Worm (Caenorhabditis elegans) whole organism, mixed stage, embryonic: ENCODE results near the gene F47D2.11.

Experiments
- M03D4.4 ChIP-seq: sonication (generic microtip); optimal IDR thresholded peaks from 2 replicates; lab custom pipeline; 2017; ENCODE audit warnings: mild to moderate bottlenecking, missing genetic modification characterization, missing compliant biosample characterization
- bed-3 ChIP-seq: fragments of 200-800 bp; sonication (Bioruptor generic); optimal IDR thresholded peaks from 3 replicates; lab custom pipeline; 2018; ENCODE audit warnings: mild to moderate bottlenecking, missing genetic modification characterization, moderate library complexity, missing compliant biosample characterization
- blmp-1 ChIP-seq: fragments of 150-350 bp; optimal IDR thresholded peaks from 2 replicates; lab custom pipeline; 2014; ENCODE audit warnings: missing biosample characterization, missing genetic modification characterization
- ceh-39 ChIP-seq: fragments of 150-350 bp; optimal IDR thresholded peaks from 2 replicates; lab custom pipeline; 2014; ENCODE audit warnings: missing biosample characterization, missing genetic modification characterization
- ceh-43 ChIP-seq: fragments of 200-800 bp; sonication (Bioruptor generic); optimal IDR thresholded peaks from 2 replicates; lab custom pipeline; 2018; ENCODE audit warnings: mild to moderate bottlenecking, missing genetic modification characterization, moderate library complexity, missing compliant biosample characterization
- ceh-83 ChIP-seq: fragments of 200-800 bp; sonication (Bioruptor generic); optimal IDR thresholded peaks from 2 replicates; lab custom pipeline; 2018; ENCODE audit warnings: mild to moderate bottlenecking, missing genetic modification characterization, missing compliant biosample characterization
- ces-1 ChIP-seq: fragments of 150-350 bp; optimal IDR thresholded peaks from 2 replicates; lab custom pipeline; 2014; ENCODE audit warnings: missing biosample characterization, missing genetic modification reagents, missing genetic modification characterization
- drap-1 ChIP-seq: fragments of 200-800 bp; sonication (Bioruptor generic); optimal IDR thresholded peaks from 3 replicates; lab custom pipeline; 2018; ENCODE audit warnings: mild to moderate bottlenecking, missing genetic modification characterization, missing compliant biosample characterization
- elt-1 ChIP-seq: sonication (generic microtip); optimal IDR thresholded peaks from 2 replicates; lab custom pipeline; 2017; ENCODE audit warnings: missing genetic modification characterization, mild to moderate bottlenecking, missing compliant biosample characterization, antibody characterized with exemption, moderate library complexity, borderline replicate concordance; ENCODE audit not compliant: insufficient read depth
- elt-3 ChIP-seq: fragments of 150-350 bp; optimal IDR thresholded peaks from 2 replicates; lab custom pipeline; 2014; ENCODE audit warnings: missing biosample characterization, missing genetic modification characterization
- flh-1 ChIP-seq: fragments of 200-800 bp; sonication (Bioruptor generic); optimal IDR thresholded peaks from 2 replicates; lab custom pipeline; 2018; ENCODE audit warnings: mild to moderate bottlenecking, missing genetic modification characterization, moderate library complexity, missing compliant biosample characterization
- ham-2 ChIP-seq: fragments of 200-800 bp; sonication (Bioruptor generic); optimal IDR thresholded peaks from 2 replicates; lab custom pipeline; 2018; ENCODE audit warnings: mild to moderate bottlenecking, missing genetic modification characterization, missing compliant biosample characterization
- hlh-1 ChIP-seq: fragments of 150-350 bp; optimal IDR thresholded peaks from 2 replicates; lab custom pipeline; 2014; ENCODE audit warnings: missing biosample characterization, missing genetic modification reagents, missing genetic modification characterization
- lin-32 ChIP-seq: fragments of 200-800 bp; sonication (Bioruptor generic); optimal IDR thresholded peaks from 2 replicates; lab custom pipeline; 2018; ENCODE audit warnings: mild to moderate bottlenecking, missing genetic modification characterization, missing compliant biosample characterization
- lsy-2 ChIP-seq: fragments of 150-350 bp; optimal IDR thresholded peaks from 2 replicates; lab custom pipeline; 2014; ENCODE audit warnings: missing biosample characterization, missing genetic modification characterization
- mab-5 ChIP-seq: fragments of 150-350 bp; optimal IDR thresholded peaks from 2 replicates; lab custom pipeline; 2014; ENCODE audit warnings: missing biosample characterization, missing genetic modification characterization
- mep-1 ChIP-seq: fragments of 150-350 bp; optimal IDR thresholded peaks from 2 replicates; lab custom pipeline; 2017; ENCODE audit warnings: missing biosample characterization, missing genetic modification reagents, missing genetic modification characterization, inconsistent platforms
- mls-2 ChIP-seq: sonication (generic microtip); optimal IDR thresholded peaks from 2 replicates; lab custom pipeline; 2016; ENCODE audit warnings: mild to moderate bottlenecking, missing genetic modification characterization, moderate library complexity, missing compliant biosample characterization
- nhr-2 ChIP-seq: fragments of 150-350 bp; optimal IDR thresholded peaks from 2 replicates; lab custom pipeline; 2014; ENCODE audit warnings: missing biosample characterization, missing genetic modification characterization
- nhr-28 ChIP-seq: fragments of 150-350 bp; optimal IDR thresholded peaks from 2 replicates; lab custom pipeline; 2014; ENCODE audit warnings: missing biosample characterization, missing genetic modification characterization
- pha-4 ChIP-seq: fragments of 150-350 bp; optimal IDR thresholded peaks from 2 replicates; lab custom pipeline; 2018; ENCODE audit warnings: missing biosample characterization, missing genetic modification reagents, missing genetic modification characterization
- sem-2 ChIP-seq: fragments of 200-800 bp; sonication (Bioruptor generic); optimal IDR thresholded peaks from 2 replicates; lab custom pipeline; 2018; ENCODE audit warnings: mild to moderate bottlenecking, missing genetic modification characterization, missing compliant biosample characterization
- snpc-4 ChIP-seq: fragments of 150-350 bp; optimal IDR thresholded peaks from 2 replicates; lab custom pipeline; 2014; ENCODE audit warnings: missing biosample characterization, missing genetic modification characterization
- sptf-1 ChIP-seq: sonication (generic microtip); optimal IDR thresholded peaks from 2 replicates; lab custom pipeline; 2017; ENCODE audit warnings: mild to moderate bottlenecking, missing genetic modification characterization, moderate library complexity, missing compliant biosample characterization
- tbx-8 ChIP-seq: fragments of 200-800 bp; sonication (Bioruptor generic); optimal IDR thresholded peaks from 2 replicates; lab custom pipeline; 2018; ENCODE audit warnings: mild to moderate bottlenecking, missing genetic modification characterization, moderate library complexity, missing compliant biosample characterization
- unc-120 ChIP-seq: sonication (generic microtip); optimal IDR thresholded peaks from 2 replicates; lab custom pipeline; 2017; ENCODE audit warnings: missing genetic modification characterization, missing compliant biosample characterization; ENCODE audit not compliant: poor library complexity, severe bottlenecking
- zip-8 ChIP-seq: fragments of 150-350 bp; optimal IDR thresholded peaks from 2 replicates; lab custom pipeline; 2014; ENCODE audit warnings: missing biosample characterization, missing genetic modification characterization
- ztf-11 ChIP-seq: fragments of 150-350 bp; optimal IDR thresholded peaks from 2 replicates; lab custom pipeline; 2014; ENCODE audit warnings: missing biosample characterization, missing genetic modification characterization

F47D2.11 gene

DNA sequence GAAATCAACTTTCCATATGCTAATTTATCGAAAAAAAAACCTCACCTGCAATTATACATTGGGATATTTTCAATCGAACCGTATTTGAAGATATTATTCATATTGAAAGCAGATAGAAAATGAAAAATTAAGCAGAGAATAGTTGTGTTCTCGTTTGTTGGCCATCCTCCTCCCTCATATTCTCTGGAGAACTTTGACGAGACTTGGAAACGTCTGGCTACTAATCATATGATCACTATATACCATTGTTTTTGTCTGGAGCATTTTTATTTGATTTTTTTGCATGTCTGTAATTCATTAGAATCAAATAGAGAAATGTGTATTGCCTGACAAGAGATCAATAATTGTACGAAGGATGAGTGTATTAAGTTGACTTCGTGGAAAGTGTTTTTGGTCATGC lies 31.3 kb downstream of the F47D2.11 start, which contains the start of gene srt-35:
Gene srt-35, minus strand, starts transcription at position 101 of the 400 bp plus-strand sequence.
- TF ChIP-seq ham-2 (GFP tag; lab: Kevin White, UChicago) (no peak), ceh-83 (GFP tag; lab: Kevin White, UChicago) (no peak)

- TF ChIP-seq hlh-1 (tag; lab: Kevin White, UChicago) (no peak), mls-2 (tag; lab: Kevin White, UChicago) (no peak), lin-32 (GFP tag; lab: Kevin White, UChicago) (no peak), elt-1 (no peak), elt-3 (tag; lab: Kevin White, UChicago) (no peak), zip-8 (tag; lab: Kevin White, UChicago) (no peak), nhr-2 (tag; lab: Kevin White, UChicago) (no peak), mab-5 (tag; lab: Kevin White, UChicago) (no peak), lsy-2 (tag; lab: Kevin White, UChicago) (no peak), bed-3 (GFP tag; lab: Kevin White, UChicago) (no peak), flh-1 (GFP tag; lab: Kevin White, UChicago) (no peak), drap-1 (GFP tag; lab: Kevin White, UChicago) (no peak), blmp-1 (tag; lab: Kevin White, UChicago) (no peak)
Measured at ce11 chrV:4261385-4261784, 34.4 kb downstream of the F47D2.11 start.

DNA sequence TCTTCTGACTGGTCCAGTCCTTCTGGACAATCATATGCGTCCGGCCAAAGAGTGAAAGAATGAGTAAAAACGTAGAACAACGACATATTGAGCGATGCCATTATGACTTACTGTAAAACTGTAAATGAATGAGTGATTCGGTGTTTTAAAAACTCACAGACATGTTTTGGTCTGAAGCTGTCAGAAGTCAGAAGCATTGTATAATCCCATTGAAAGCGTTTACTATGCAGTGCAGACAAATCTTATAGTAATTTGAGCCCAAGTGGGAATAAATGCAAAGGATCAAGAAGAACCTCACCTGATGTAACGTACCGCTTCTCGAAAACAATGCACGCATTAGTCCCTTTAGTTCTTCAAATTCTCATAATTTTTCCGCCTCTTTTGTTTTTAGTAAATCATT lies 35.7 kb downstream of the F47D2.11 start, which contains the start of gene srt-3:
Gene srt-3, minus strand, starts transcription at position 101 of the 400 bp plus-strand sequence.
- TF ChIP-seq unc-120 (tag; lab: Kevin White, UChicago), result no peak

DNA sequence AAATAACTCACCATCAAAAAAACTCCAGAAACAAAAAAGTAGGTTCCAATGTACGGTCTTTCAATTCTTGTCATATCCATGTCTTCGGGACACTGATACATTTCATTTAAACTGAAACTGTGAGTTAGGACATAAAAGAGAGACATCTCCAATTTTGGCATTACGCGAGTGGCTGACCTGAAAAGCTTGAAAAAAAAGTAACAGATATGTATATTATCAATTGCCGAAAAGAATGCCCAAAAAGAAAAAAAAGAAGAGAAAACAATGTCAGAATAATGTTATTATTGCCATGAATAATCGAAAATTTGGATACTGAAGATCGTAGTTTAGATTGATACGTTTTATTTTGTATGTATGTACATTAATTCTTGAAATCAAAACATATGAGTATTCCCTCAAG lies 39.3 kb downstream of the F47D2.11 start, which contains the start of gene srt-14:
Gene srt-14, minus strand, starts transcription at position 101 of the 400 bp plus-strand sequence.
- TF ChIP-seq zip-8 (tag; lab: Kevin White, UChicago), result no peak
- no peak for TF ChIP-seq mep-1 (tag; lab: Kevin White, UChicago)
- TF ChIP-seq drap-1 (GFP tag; lab: Kevin White, UChicago), result no peak
- TF ChIP-seq sem-2, result no peak
- TF ChIP-seq flh-1 (GFP tag; lab: Kevin White, UChicago), result no peak
- no peak for TF ChIP-seq unc-120 (tag; lab: Kevin White, UChicago)
- TF ChIP-seq snpc-4 (tag; lab: Kevin White, UChicago), result no peak
- TF ChIP-seq pha-4 (tag; lab: Kevin White, UChicago), result no peak
- TF ChIP-seq ceh-39, result no peak
- TF ChIP-seq tbx-8, result no peak
- no peak for TF ChIP-seq ztf-11 (tag; lab: Kevin White, UChicago)
- no peak for TF ChIP-seq mls-2 (tag; lab: Kevin White, UChicago)
- TF ChIP-seq ceh-83 (GFP tag; lab: Kevin White, UChicago), result no peak
- no peak for TF ChIP-seq sptf-1 (tag; lab: Kevin White, UChicago)
- TF ChIP-seq nhr-28 (tag; lab: Kevin White, UChicago), result no peak

ce11 chrV:4250047-4250446 lies 45.8 kb downstream of the F47D2.11 start, which contains the start of gene srt-13:
Gene srt-13, minus strand, starts transcription at chrV:4250147.
- TF ChIP-seq lin-32 (GFP tag; lab: Kevin White, UChicago) (no peak), M03D4.4 (tag; lab: Kevin White, UChicago) (no peak)

DNA sequence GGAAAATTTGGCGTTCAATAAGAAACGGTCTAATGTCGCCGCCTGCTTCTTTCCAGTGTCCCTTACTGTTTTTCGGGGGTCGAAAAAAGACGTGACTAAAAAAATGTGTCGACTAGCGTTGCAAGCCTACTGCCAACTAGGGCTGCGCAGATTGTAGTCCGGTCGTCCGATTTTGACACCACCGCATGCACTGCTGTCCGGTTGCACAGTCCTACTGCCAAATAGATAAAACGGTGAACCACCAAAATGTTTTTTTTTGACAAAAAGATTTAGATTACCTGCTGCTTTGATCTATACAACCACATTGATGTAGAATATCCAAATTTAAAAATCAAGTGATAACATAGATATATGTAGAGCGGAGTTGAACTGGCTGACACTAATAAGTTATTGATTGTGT lies 47.5 kb downstream of the F47D2.11 start:
- no peak for TF ChIP-seq ces-1 (GFP tag; lab: Kevin White, UChicago)
- no peak for TF ChIP-seq ham-2 (GFP tag; lab: Kevin White, UChicago)
- no peak for TF ChIP-seq nhr-2 (tag; lab: Kevin White, UChicago)
- no peak for TF ChIP-seq snpc-4 (tag; lab: Kevin White, UChicago)
- no peak for TF ChIP-seq ceh-43 (GFP tag; lab: Kevin White, UChicago)
- TF ChIP-seq elt-1, result no peak
- TF ChIP-seq bed-3 (GFP tag; lab: Kevin White, UChicago), result no peak
- TF ChIP-seq ceh-39, result no peak
- TF ChIP-seq M03D4.4 (tag; lab: Kevin White, UChicago), result no peak
